Worm (Caenorhabditis elegans) whole organism, dauer: ENCODE results near the gene scvp-1.

Experiments
- unc-62 ChIP-seq: sonication (generic microtip); optimal IDR thresholded peaks from 2 replicates; lab custom pipeline; 2017; ENCODE audit warnings: missing biosample characterization, missing genetic modification reagents, missing genetic modification characterization

scvp-1 gene

ce11 chrV:10889774-10890173 lies 41.3 kb downstream of the scvp-1 start:
- no peak for TF ChIP-seq unc-62 (GFP tag; lab: Kevin White, UChicago)

- no peak for TF ChIP-seq unc-62 (GFP tag; lab: Kevin White, UChicago)
Measured at ce11 chrV:10889036-10889435, 42.1 kb downstream of the scvp-1 start, which contains the start of gene F32D8.11. F32D8.11 (minus strand) TSS chrV:10889136.

DNA sequence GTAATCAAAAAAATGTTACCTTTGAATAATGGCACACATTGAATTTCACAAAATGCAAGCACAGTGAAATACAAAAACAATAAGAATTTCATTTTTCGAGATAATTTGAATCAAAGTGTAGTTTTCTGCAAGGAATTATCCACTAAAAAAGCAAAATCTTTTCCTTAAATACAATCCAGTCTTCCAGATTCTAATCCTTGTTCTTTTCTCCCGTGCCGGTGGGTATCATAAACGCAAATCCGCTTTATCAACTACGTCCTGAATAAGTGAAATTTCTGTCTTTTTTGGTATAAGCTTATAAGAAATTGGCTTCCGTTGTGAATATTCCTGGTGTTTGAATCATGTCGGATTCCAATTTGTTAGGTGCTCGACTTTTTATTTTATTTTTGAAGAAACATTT lies 42.9 kb downstream of the scvp-1 start:
- no peak for TF ChIP-seq unc-62 (GFP tag; lab: Kevin White, UChicago)

ce11 chrV:10887564-10887963 lies 43.5 kb downstream of the scvp-1 start:
- no peak for TF ChIP-seq unc-62 (GFP tag; lab: Kevin White, UChicago)

- TF ChIP-seq unc-62 (GFP tag; lab: Kevin White, UChicago): no peak
Measured at ce11 chrV:10886405-10886887, 44.6 kb downstream of the scvp-1 start, which contains the start of gene F32D8.3. F32D8.3 (plus strand) TSS chrV:10886837.

DNA sequence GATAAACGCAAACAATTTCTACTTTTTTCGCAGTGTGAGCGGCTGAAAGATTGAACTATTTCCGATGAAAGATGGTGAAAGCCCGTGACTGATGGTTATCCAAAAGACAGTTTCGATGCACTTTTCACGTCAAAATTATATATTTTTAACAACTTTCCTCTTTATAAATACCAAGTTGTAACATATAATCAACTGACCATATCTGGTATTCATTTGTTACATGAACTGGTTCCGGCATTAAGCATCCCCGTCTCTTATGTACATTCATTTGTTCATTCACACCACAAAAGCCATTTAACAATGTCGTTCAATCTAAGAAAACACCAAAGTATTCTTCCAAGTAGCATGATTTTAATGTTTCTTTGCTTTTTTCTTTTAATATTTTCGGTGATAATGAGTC lies 47.6 kb downstream of the scvp-1 start, which contains the start of gene F32D8.2:
Gene F32D8.2 (plus strand): TSS at position 301 of the 400 bp plus-strand sequence.
- no peak for TF ChIP-seq unc-62 (GFP tag; lab: Kevin White, UChicago)
